Worm (Caenorhabditis elegans) whole organism, late embryonic: ENCODE measurements around the gene Y66D12A.24.

Source experiments
- C38D4.7 ChIP-seq: fragments of 200-800 bp; sonication (Bioruptor generic); optimal IDR thresholded peaks from 2 replicates; lab custom pipeline; 2018; ENCODE audit warnings: mild to moderate bottlenecking, missing genetic modification characterization, moderate library complexity, missing compliant biosample characterization
- T23F11.4 ChIP-seq: fragments of 200-800 bp; sonication (Bioruptor generic); optimal IDR thresholded peaks from 2 replicates; lab custom pipeline; 2018; ENCODE audit warnings: mild to moderate bottlenecking, missing genetic modification characterization, missing compliant biosample characterization
- Y22D7AL.16 ChIP-seq: sonication (generic microtip); optimal IDR thresholded peaks from 2 replicates; lab custom pipeline; 2016; ENCODE audit warnings: missing genetic modification characterization, missing compliant biosample characterization
- ama-1 ChIP-seq: fragments of 150-350 bp; optimal IDR thresholded peaks from 2 replicates; lab custom pipeline; 2014
- hlh-15 ChIP-seq: sonication (generic microtip); optimal IDR thresholded peaks from 2 replicates; lab custom pipeline; 2016; ENCODE audit warnings: missing genetic modification characterization, missing compliant biosample characterization
- hlh-30 ChIP-seq: sonication (generic microtip); optimal IDR thresholded peaks from 2 replicates; lab custom pipeline; 2017; ENCODE audit warnings: antibody characterized with exemption, missing genetic modification characterization, missing compliant biosample characterization; ENCODE audit not compliant: insufficient read depth
- nfya-1 ChIP-seq: sonication (generic microtip); optimal IDR thresholded peaks from 2 replicates; lab custom pipeline; 2017; ENCODE audit warnings: missing genetic modification characterization, mild to moderate bottlenecking, missing compliant biosample characterization, antibody characterized with exemption, moderate library complexity
- nhr-11 ChIP-seq: fragments of 150-350 bp; optimal IDR thresholded peaks from 2 replicates; lab custom pipeline; 2014; ENCODE audit warnings: missing biosample characterization, missing genetic modification characterization
- pha-2 ChIP-seq: sonication (generic microtip); optimal IDR thresholded peaks from 2 replicates; lab custom pipeline; 2017; ENCODE audit warnings: mild to moderate bottlenecking, missing genetic modification characterization, missing compliant biosample characterization
- pros-1 ChIP-seq: fragments of 150-350 bp; optimal IDR thresholded peaks from 2 replicates; lab custom pipeline; 2014; ENCODE audit warnings: missing biosample characterization, missing genetic modification reagents, missing genetic modification characterization

- TF ChIP-seq pha-2 (tag; lab: Kevin White, UChicago): no peak
- no peak for TF ChIP-seq nfya-1 (tag; lab: Kevin White, UChicago)
- TF ChIP-seq C38D4.7 (GFP tag; lab: Kevin White, UChicago): no peak
- TF ChIP-seq pros-1: no peak
- no peak for TF ChIP-seq T23F11.4 (GFP tag; lab: Kevin White, UChicago)
- no peak for TF ChIP-seq Y22D7AL.16 (tag; lab: Kevin White, UChicago)
- TF ChIP-seq hlh-15 (tag; lab: Kevin White, UChicago): no peak
- TF ChIP-seq ama-1: no peak
- TF ChIP-seq hlh-30 (tag; lab: Kevin White, UChicago): no peak
- TF ChIP-seq nhr-11 (tag; lab: Kevin White, UChicago): no peak
Observed at ce11 chrIII:11496496-11496895, at the start of gene Y66D12A.24.
